Fruit fly (Drosophila melanogaster): ENCODE data around the gene CG34161.

- TF ChIP-seq CG8478 (optimal IDR thresholded peaks at IDR 0.05), result no peak
- no peak for TF ChIP-seq CTCF (optimal IDR thresholded peaks at IDR 0.05)
Observed at dm6 chr2L:10608662-10609262, 27.3 kb upstream of the CG34161 start.
